Fruit fly (Drosophila melanogaster): ENCODE results near the gene MsrA.

- TF ChIP-seq psq (GFP tag; optimal IDR thresholded peaks at IDR 0.05) (no peak), N (GFP tag; optimal IDR thresholded peaks at IDR 0.05) (no peak), Hr83 (GFP tag; optimal IDR thresholded peaks at IDR 0.05; ENCODE audit: poor library complexity, severe bottlenecking) (no peak), lola (GFP tag; optimal IDR thresholded peaks at IDR 0.05) (no peak), pan (optimal IDR thresholded peaks at IDR 0.05) (no peak), br (GFP tag; optimal IDR thresholded peaks at IDR 0.05) (no peak), ey (GFP tag; optimal IDR thresholded peaks at IDR 0.05) (no peak), dsf (GFP tag; optimal IDR thresholded peaks at IDR 0.05; ENCODE audit: borderline replicate concordance) (no peak), Dif (GFP tag; optimal IDR thresholded peaks at IDR 0.05; ENCODE audit: partially characterized antibody) (peak; percentile 57), foxo (GFP tag; optimal IDR thresholded peaks at IDR 0.05) (no peak), tai (GFP tag; optimal IDR thresholded peaks at IDR 0.05) (no peak), dl (GFP tag; optimal IDR thresholded peaks at IDR 0.05; ENCODE audit: insufficient read depth in 1 of 2, partially characterized antibody in 2 of 2) (peak; percentile 44 to 66)
Measured at dm6 chr3L:15511688-15512250, 917 bp downstream of the MsrA start.

All from whole organism, wandering third instar larva.